Worm (Caenorhabditis elegans) whole organism, L3 larva: ENCODE measurements around the gene ZK418.2.

ENCODE experiments used
- R02D3.7 ChIP-seq: fragments of 150-350 bp; optimal IDR thresholded peaks from 2 replicates; lab custom pipeline; 2014; ENCODE audit warnings: missing biosample characterization, missing genetic modification characterization
- ZK546.5 ChIP-seq: sonication (generic microtip); optimal IDR thresholded peaks from 2 replicates; lab custom pipeline; 2017; ENCODE audit warnings: missing biosample characterization, missing genetic modification characterization
- aly-2 ChIP-seq: fragments of 150-350 bp; optimal IDR thresholded peaks from 2 replicates; lab custom pipeline; 2014; ENCODE audit warnings: missing biosample characterization, missing genetic modification characterization
- ama-1 ChIP-seq: fragments of 150-350 bp; optimal IDR thresholded peaks from 2 replicates; lab custom pipeline; 2018
- ceh-16 ChIP-seq: sonication (generic microtip); optimal IDR thresholded peaks from 2 replicates; lab custom pipeline; 2017; ENCODE audit warnings: missing biosample characterization, missing genetic modification characterization
- ceh-9 ChIP-seq: sonication (generic microtip); optimal IDR thresholded peaks from 2 replicates; lab custom pipeline; 2018; ENCODE audit warnings: missing biosample characterization, missing genetic modification characterization
- egl-27 ChIP-seq: sonication (generic microtip); optimal IDR thresholded peaks from 4 replicates; lab custom pipeline; 2017; ENCODE audit warnings: missing biosample characterization, missing genetic modification reagents, missing genetic modification characterization
- egl-5 ChIP-seq: fragments of 150-350 bp; optimal IDR thresholded peaks from 2 replicates; lab custom pipeline; 2017; ENCODE audit warnings: missing biosample characterization, missing genetic modification reagents, missing genetic modification characterization, inconsistent platforms
- elt-1 ChIP-seq: fragments of 150-350 bp; optimal IDR thresholded peaks from 2 replicates; lab custom pipeline; 2014; ENCODE audit warnings: missing biosample characterization, missing genetic modification characterization
- elt-2 ChIP-seq: sonication (generic microtip); optimal IDR thresholded peaks from 2 replicates; lab custom pipeline; 2016; ENCODE audit warnings: missing genetic modification reagents, mild to moderate bottlenecking, missing genetic modification characterization, missing compliant biosample characterization
- elt-3 ChIP-seq, 3 experiments: fragments of 150-350 bp in 1 of 3; sonication (generic microtip) in 2 of 3; optimal IDR thresholded peaks; 2 replicates in 2 of 3; 4 replicates in 1 of 3; lab custom pipeline; 2014 to 2017; ENCODE audit warnings: missing biosample characterization in 3 of 3, missing genetic modification characterization in 3 of 3
- eor-1 ChIP-seq, 2 experiments: fragments of 150-350 bp; optimal IDR thresholded peaks; 2 replicates each; lab custom pipeline; 2014 to 2018; ENCODE audit warnings: missing biosample characterization in 2 of 2, missing genetic modification characterization in 2 of 2
- fkh-2 ChIP-seq: fragments of 150-350 bp; optimal IDR thresholded peaks from 2 replicates; lab custom pipeline; 2014; ENCODE audit warnings: missing biosample characterization, missing genetic modification reagents, missing genetic modification characterization
- fos-1 ChIP-seq: fragments of 150-350 bp; optimal IDR thresholded peaks from 2 replicates; lab custom pipeline; 2014; ENCODE audit warnings: missing biosample characterization, missing genetic modification characterization
- hmg-11 ChIP-seq: sonication (generic microtip); optimal IDR thresholded peaks from 2 replicates; lab custom pipeline; 2016; ENCODE audit warnings: missing genetic modification characterization, missing compliant biosample characterization
- jun-1 ChIP-seq: fragments of 150-350 bp; optimal IDR thresholded peaks from 2 replicates; lab custom pipeline; 2014; ENCODE audit warnings: missing biosample characterization, missing genetic modification reagents, missing genetic modification characterization
- lin-15B ChIP-seq: fragments of 150-350 bp; optimal IDR thresholded peaks from 2 replicates; lab custom pipeline; 2014; ENCODE audit warnings: missing biosample characterization, missing genetic modification characterization
- lsy-12 ChIP-seq: sonication (generic microtip); optimal IDR thresholded peaks from 2 replicates; lab custom pipeline; 2016; ENCODE audit warnings: mild to moderate bottlenecking, missing genetic modification characterization, missing compliant biosample characterization
- mdl-1 ChIP-seq: fragments of 150-350 bp; optimal IDR thresholded peaks from 2 replicates; lab custom pipeline; 2014; ENCODE audit warnings: missing biosample characterization, missing genetic modification characterization
- mml-1 ChIP-seq: fragments of 150-350 bp; sonication (generic microtip); optimal IDR thresholded peaks from 3 replicates; lab custom pipeline; 2014; ENCODE audit warnings: missing biosample characterization, missing genetic modification characterization
- nfya-1 ChIP-seq: sonication (generic microtip); optimal IDR thresholded peaks from 2 replicates; lab custom pipeline; 2017; ENCODE audit warnings: missing genetic modification characterization, mild to moderate bottlenecking, missing compliant biosample characterization, antibody characterized with exemption, moderate library complexity; ENCODE audit not compliant: insufficient read depth
- nhr-11 ChIP-seq: fragments of 150-350 bp; optimal IDR thresholded peaks from 2 replicates; lab custom pipeline; 2014; ENCODE audit warnings: missing biosample characterization, missing genetic modification characterization
- nhr-12 ChIP-seq: fragments of 150-350 bp; optimal IDR thresholded peaks from 2 replicates; lab custom pipeline; 2014; ENCODE audit warnings: missing biosample characterization, missing genetic modification characterization
- nhr-23 ChIP-seq: fragments of 150-350 bp; optimal IDR thresholded peaks from 2 replicates; lab custom pipeline; 2014; ENCODE audit warnings: missing biosample characterization, missing genetic modification reagents, missing genetic modification characterization
- nhr-25 ChIP-seq: sonication (generic microtip); optimal IDR thresholded peaks from 2 replicates; lab custom pipeline; 2017; ENCODE audit warnings: missing biosample characterization, missing genetic modification characterization
- nhr-28 ChIP-seq: fragments of 150-350 bp; optimal IDR thresholded peaks from 2 replicates; lab custom pipeline; 2014; ENCODE audit warnings: missing biosample characterization, missing genetic modification characterization
- nhr-43 ChIP-seq: sonication (generic microtip); optimal IDR thresholded peaks from 2 replicates; lab custom pipeline; 2016; ENCODE audit warnings: mild to moderate bottlenecking, missing genetic modification characterization, missing compliant biosample characterization; ENCODE audit not compliant: poor library complexity, severe bottlenecking
- nhr-67 ChIP-seq: fragments of 150-350 bp; optimal IDR thresholded peaks from 2 replicates; lab custom pipeline; 2014; ENCODE audit warnings: missing biosample characterization, missing genetic modification characterization
- pha-4 ChIP-seq: fragments of 150-350 bp; optimal IDR thresholded peaks from 2 replicates; lab custom pipeline; 2014; ENCODE audit warnings: missing biosample characterization, missing genetic modification reagents, missing genetic modification characterization
- pqm-1 ChIP-seq: fragments of 150-350 bp; optimal IDR thresholded peaks from 2 replicates; lab custom pipeline; 2017; ENCODE audit warnings: missing biosample characterization, missing genetic modification characterization, inconsistent platforms
- sea-2 ChIP-seq: fragments of 150-350 bp; sonication (generic microtip); optimal IDR thresholded peaks from 4 replicates; lab custom pipeline; 2014; ENCODE audit warnings: missing biosample characterization, missing genetic modification reagents, missing genetic modification characterization
- skn-1 ChIP-seq: fragments of 150-350 bp; optimal IDR thresholded peaks from 2 replicates; lab custom pipeline; 2014; ENCODE audit warnings: missing biosample characterization, missing genetic modification characterization
- snpc-4 ChIP-seq: fragments of 150-350 bp; optimal IDR thresholded peaks from 2 replicates; lab custom pipeline; 2014; ENCODE audit warnings: missing biosample characterization, missing genetic modification characterization
- tbx-2 ChIP-seq: sonication (generic microtip); optimal IDR thresholded peaks from 2 replicates; lab custom pipeline; 2016; ENCODE audit warnings: mild to moderate bottlenecking, missing genetic modification characterization, missing compliant biosample characterization
- unc-39 ChIP-seq: sonication (generic microtip); optimal IDR thresholded peaks from 4 replicates; lab custom pipeline; 2017; ENCODE audit warnings: missing biosample characterization, missing genetic modification characterization
- unc-62 ChIP-seq: fragments of 150-350 bp; sonication (generic microtip); optimal IDR thresholded peaks from 4 replicates; lab custom pipeline; 2014; ENCODE audit warnings: missing biosample characterization, missing genetic modification reagents, missing genetic modification characterization
- zag-1 ChIP-seq: fragments of 150-350 bp; optimal IDR thresholded peaks from 2 replicates; lab custom pipeline; 2014; ENCODE audit warnings: missing biosample characterization, missing genetic modification characterization
- ztf-11 ChIP-seq: fragments of 150-350 bp; optimal IDR thresholded peaks from 2 replicates; lab custom pipeline; 2014; ENCODE audit warnings: missing biosample characterization, missing genetic modification characterization
- ztf-4 ChIP-seq: fragments of 150-350 bp; optimal IDR thresholded peaks from 2 replicates; lab custom pipeline; 2014; ENCODE audit warnings: missing biosample characterization, missing genetic modification characterization

The ZK418.2 gene

DNA sequence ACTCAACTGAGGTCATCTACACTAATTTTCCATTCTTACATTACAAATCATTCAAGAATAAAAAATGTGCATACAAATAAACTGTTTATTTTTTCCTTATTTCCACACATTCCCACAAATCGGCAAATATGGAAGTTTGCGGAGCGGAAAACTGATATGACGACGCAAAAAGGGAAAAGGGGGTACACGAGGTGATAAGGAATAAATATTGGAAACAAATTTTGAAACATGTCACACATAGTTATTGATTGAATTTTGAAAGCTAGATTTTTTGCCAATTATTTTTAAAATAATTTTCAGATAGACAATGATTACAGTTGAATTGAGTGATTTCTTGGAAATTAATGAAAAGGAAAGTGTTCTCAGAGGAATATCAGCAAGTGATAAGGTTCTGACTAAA is 37.5 kb downstream of the ZK418.2 start, which contains the start of gene viro-2:
viro-2 (plus strand) TSS at position 301 of the 400 bp plus-strand sequence.
- peak; percentile 25 for TF ChIP-seq elt-2 (tag; lab: Kevin White, UChicago)

- no peak for TF ChIP-seq elt-3 (tag; optimal IDR thresholded peaks at IDR 0.05; lab: Kevin White, UChicago)
- TF ChIP-seq egl-5 (tag; lab: Kevin White, UChicago) = no peak
- TF ChIP-seq pha-4 (tag; lab: Kevin White, UChicago) = peak; percentile 31
- TF ChIP-seq nfya-1 (tag; lab: Kevin White, UChicago) = peak; percentile 6
- peak; percentile 5 for TF ChIP-seq lin-15B (tag; lab: Kevin White, UChicago)
Observed at ce11 chrIII:7133559-7133958, 42.4 kb downstream of the ZK418.2 start, which contains the start of the genes pot-1 and ggtb-1. TSS of gene pot-1 (minus strand) at chrIII:7133678. TSS of gene ggtb-1 (plus strand) at chrIII:7133766.

- TF ChIP-seq pha-4 (tag; lab: Kevin White, UChicago) (no peak), jun-1 (tag; lab: Kevin White, UChicago) (no peak), nhr-23 (tag; lab: Kevin White, UChicago) (no peak), pqm-1 (no peak), ceh-16 (tag; lab: Kevin White, UChicago) (no peak), ama-1 (lab: Kevin White, UChicago) (no peak), mdl-1 (tag; lab: Kevin White, UChicago) (no peak), nfya-1 (tag; lab: Kevin White, UChicago) (no peak), ztf-11 (no peak), unc-62 (GFP tag; lab: Kevin White, UChicago) (no peak), ceh-9 (tag; lab: Kevin White, UChicago) (no peak), skn-1 (tag; lab: Kevin White, UChicago) (no peak), egl-27 (tag; lab: Kevin White, UChicago) (no peak), fos-1 (no peak), zag-1 (tag; lab: Kevin White, UChicago) (no peak), elt-3 (tag; optimal IDR thresholded peaks at IDR 0.05; lab: Kevin White, UChicago) (no peak), hmg-11 (no peak)
- TF ChIP-seq, all 47 proteins: peak for 0
Observed at ce11 chrIII:7136015-7136414, 44.9 kb downstream of the ZK418.2 start, which contains the start of gene B0280.17. TSS of gene B0280.17 (minus strand) at chrIII:7136115.

DNA sequence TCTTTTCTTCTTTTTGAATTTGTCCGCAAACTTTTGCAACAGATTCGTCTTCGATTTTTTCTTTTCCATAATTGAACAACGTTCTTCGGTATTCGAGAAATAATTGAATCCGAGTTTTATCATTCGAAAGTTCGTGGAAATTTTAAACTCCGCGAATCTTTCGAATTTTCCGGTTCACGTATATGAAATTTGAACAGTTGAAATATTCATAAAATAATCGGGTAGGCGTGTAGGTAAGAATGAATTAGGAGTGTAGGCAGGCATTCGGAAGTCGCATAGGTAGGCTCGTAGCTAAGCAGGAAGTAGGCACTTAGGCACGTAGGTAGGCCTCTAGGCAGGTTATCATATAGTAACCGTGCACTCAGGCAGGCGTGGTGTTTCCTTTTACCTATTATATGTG is 47.0 kb downstream of the ZK418.2 start, which contains the start of gene B0280.11:
B0280.11 (minus strand) TSS at position 101 of the 400 bp plus-strand sequence.
- no peak for TF ChIP-seq sea-2 (GFP tag; lab: Kevin White, UChicago)
- no peak for TF ChIP-seq aly-2 (tag; lab: Kevin White, UChicago)
- no peak for TF ChIP-seq fos-1
- no peak for TF ChIP-seq ceh-9 (tag; lab: Kevin White, UChicago)
- TF ChIP-seq tbx-2 (tag; lab: Kevin White, UChicago) = no peak
- no peak for TF ChIP-seq nhr-11 (tag; lab: Kevin White, UChicago)
- no peak for TF ChIP-seq ztf-4
- no peak for TF ChIP-seq mml-1
- TF ChIP-seq elt-2 (tag; lab: Kevin White, UChicago) = no peak
- TF ChIP-seq elt-1 (tag; lab: Kevin White, UChicago) = no peak
- no peak for TF ChIP-seq unc-62 (GFP tag; lab: Kevin White, UChicago)
- TF ChIP-seq, all 47 proteins: peak for 0

ce11 chrIII:7140228-7140710 is 49.1 kb downstream of the ZK418.2 start:
- TF ChIP-seq snpc-4 (tag; lab: Kevin White, UChicago) (peak; percentile 96), fos-1 (no peak), ama-1 (lab: Kevin White, UChicago) (peak; percentile 25), eor-1 (tag; optimal IDR thresholded peaks at IDR 0.05; lab: Kevin White, UChicago) (no peak), unc-62 (GFP tag; lab: Kevin White, UChicago) (no peak), tbx-2 (tag; lab: Kevin White, UChicago) (peak; percentile 11), hmg-11 (no peak), zag-1 (tag; lab: Kevin White, UChicago) (no peak), ceh-9 (tag; lab: Kevin White, UChicago) (no peak), nhr-67 (no peak), lin-15B (tag; lab: Kevin White, UChicago) (no peak), pqm-1 (peak; percentile 4), sea-2 (GFP tag; lab: Kevin White, UChicago) (no peak), ZK546.5 (tag; lab: Kevin White, UChicago) (no peak), nhr-43 (peak; percentile 43), nfya-1 (tag; lab: Kevin White, UChicago) (peak; percentile 72), nhr-25 (tag; lab: Kevin White, UChicago) (peak; percentile 70), lsy-12 (peak; percentile 20), R02D3.7 (tag; lab: Kevin White, UChicago) (peak; percentile 31), elt-1 (tag; lab: Kevin White, UChicago) (no peak), nhr-28 (tag; lab: Kevin White, UChicago) (no peak), elt-3 (tag; optimal IDR thresholded peaks at IDR 0.05; lab: Kevin White, UChicago) (no peak), nhr-23 (tag; lab: Kevin White, UChicago) (no peak), elt-2 (tag; lab: Kevin White, UChicago) (peak; percentile 17), unc-39 (tag; lab: Kevin White, UChicago) (no peak), nhr-12 (tag; lab: Kevin White, UChicago) (no peak), fkh-2 (tag; lab: Kevin White, UChicago) (no peak)
